Fruit fly (Drosophila melanogaster): Measurements from ENCODE around the gene CG9628.

Gene CG9628

DNA sequence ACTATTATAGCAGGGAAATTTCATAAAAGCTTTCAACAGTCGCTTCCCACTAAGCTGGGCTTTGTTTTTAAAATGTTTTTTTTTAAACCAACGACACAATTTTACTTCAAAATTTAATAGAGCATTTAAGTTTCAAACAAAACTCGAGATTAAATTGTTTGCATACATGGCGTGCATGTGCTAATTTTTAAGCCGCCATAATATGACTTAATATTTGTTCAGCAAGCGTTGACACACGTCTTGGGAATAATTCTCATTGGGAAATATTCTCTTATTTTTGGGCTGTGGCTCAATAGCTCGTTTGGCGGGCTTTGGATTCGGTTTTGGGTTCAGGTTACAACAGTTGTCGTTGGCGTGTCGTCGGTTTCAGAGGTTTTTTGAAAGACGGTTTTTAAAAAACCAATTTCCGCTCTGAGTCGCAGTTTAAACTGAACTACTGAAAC, at the start of gene CG9628:
TSS of gene CG9628 (plus strand) at position 340 of the 443 bp plus-strand sequence.
- no peak for TF ChIP-seq noc (tag; optimal IDR thresholded peaks at IDR 0.05)

DNA sequence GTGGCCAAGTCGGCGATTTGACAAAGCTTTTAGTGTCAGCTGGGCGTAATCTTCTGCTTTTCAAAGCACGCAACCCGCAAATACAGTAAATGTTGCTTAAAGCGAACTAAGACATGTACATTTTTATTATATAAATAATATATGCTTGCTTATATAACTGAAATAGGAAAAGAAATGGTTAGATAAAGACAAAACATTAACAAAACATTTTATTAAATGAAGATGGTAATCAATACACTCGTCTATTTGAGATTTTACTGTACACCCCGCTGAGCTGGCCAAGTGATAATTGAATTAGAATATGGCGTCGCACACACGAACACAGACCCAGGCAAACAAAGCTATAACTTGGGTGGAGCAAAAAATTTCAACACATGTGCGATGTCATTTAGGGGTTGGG, 47.9 kb upstream of the CG9628 start:
- no peak for TF ChIP-seq noc (tag; optimal IDR thresholded peaks at IDR 0.05)

DNA sequence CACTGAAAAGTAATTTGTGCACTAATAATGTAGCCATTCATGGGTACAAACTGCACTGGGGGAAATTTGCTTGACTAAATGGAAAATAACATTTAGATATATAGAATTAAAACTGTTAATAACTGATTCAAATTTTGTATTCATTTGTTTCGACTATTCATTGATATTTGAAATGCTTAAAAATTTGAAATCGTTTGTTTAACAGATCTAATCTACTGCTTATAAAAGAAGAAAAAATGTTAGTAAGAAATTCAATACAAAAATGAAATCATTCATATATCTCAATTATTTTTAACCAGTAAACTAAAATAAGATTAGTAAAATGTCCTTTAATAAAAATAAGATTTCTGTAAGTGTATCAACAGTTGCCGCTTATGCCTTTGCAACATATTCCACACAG, 46.6 kb upstream of the CG9628 start:
- no peak for TF ChIP-seq noc (tag; optimal IDR thresholded peaks at IDR 0.05)

DNA sequence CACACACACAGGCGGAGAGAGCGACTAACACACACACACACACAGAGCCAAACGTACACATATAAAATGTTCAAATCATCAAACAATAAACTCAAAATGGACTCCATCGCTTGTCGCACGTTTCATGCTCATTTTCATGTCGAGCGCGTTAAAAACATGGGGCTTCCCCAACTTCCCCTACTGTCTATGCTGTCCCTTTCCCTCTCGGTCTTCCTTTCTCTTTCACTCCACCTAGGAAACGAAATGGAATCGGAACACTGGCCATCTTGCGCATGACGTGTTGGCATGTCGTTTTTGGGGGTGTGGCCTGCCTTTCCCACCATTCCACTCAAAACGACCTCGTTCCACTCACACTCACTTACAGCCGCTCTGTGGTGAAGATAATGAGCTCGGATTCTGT, 43.7 kb upstream of the CG9628 start:
- no peak for TF ChIP-seq noc (tag; optimal IDR thresholded peaks at IDR 0.05)

DNA sequence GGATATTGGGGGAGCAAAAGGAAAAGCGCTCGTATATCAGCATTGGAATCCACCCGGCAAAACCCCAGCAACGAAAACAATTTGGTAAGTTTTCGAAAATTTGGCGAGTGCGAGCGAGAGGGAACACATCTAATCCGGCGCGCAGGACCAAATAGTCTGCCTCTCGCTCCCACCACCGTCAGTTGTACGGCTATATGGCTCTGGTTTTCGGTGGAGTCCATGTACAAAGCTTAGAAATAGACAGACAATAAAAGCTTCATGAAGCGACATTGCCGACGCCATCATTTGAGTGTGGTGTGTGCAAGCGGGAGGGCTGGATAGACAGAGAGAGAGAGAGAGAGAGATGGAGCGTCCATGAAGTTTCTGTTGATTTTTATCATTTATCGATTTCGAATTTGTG, 42.3 kb upstream of the CG9628 start:
- TF ChIP-seq noc (tag; optimal IDR thresholded peaks at IDR 0.05) = no peak

DNA sequence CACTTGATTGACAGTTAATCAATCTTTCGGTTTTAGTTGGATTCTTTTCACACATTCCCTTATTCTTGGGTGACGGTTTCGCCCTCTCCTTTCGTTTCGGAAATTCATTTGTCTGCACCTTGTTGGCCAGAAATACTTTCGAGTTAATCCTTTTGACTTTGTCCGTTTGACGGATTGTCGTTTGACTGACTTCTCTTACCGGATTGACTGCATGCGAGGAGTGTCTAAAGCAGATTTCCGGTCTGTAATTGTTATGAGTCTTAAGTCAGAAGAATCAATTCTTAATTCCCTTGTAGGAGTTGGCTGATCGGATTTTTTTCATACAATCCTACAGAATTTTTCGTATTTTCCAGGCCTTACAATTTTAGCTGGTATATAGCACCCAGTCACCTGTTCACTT, 39.9 kb upstream of the CG9628 start:
- TF ChIP-seq noc (tag; optimal IDR thresholded peaks at IDR 0.05) = no peak

DNA sequence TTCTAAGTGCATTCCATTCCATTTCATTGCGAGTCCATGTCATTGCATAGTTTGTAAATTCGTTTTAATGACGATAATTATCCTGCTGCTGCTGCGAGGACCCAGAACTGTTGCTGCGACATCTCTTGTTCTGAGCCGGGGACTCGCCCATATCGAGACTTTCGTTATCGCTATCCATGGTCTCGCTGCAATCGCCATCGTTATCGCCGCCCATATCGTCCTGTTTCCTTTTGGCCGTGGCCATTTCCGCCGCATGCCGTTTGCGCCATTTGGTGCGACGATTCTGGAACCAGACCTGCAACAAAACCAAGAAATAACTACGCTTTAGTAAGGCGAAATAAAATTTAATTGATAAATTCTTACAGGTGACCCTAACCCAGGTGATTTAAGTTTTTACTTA, 38.8 kb upstream of the CG9628 start:
- no peak for TF ChIP-seq noc (tag; optimal IDR thresholded peaks at IDR 0.05)

DNA sequence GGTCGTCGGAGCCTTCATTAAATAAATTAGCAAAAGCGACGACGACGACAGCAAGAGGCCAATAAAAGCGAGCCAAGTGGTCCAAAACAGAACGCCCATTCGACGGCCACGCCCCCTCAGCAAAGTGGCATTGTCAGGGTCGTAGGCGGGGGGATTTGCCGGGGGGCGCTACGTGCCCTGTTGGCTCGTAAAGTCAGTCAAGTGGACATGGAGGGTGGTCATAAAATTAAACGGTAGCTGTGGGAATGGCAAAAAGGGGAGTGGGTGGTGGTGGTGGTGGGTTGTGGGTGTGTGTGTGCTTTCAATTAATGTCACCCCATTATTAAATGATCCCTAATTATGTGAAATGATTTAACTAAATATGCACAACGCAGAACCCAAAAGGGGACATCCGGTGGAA, 31.6 kb upstream of the CG9628 start:
- TF ChIP-seq noc (tag; optimal IDR thresholded peaks at IDR 0.05) = no peak

DNA sequence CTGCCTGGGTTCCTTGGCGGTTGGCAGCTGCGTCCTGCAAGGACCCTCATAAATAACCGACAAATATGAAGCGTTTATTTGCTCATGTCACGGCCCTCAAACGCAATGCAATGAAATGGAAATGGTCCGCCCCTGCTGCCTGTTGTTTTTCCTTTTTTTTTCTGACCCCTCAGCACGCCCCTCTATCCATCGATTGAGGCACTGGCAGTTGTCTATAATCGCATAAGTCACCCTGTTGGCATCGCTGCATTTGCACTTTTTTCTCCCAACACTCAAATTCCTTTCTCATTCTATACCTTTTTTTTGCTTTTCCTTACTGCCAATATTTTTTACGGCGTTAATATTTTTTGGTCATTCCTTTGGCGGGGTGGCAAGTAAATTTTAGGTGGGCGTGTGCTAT, 30.4 kb upstream of the CG9628 start:
- TF ChIP-seq noc (tag; optimal IDR thresholded peaks at IDR 0.05) = no peak

DNA sequence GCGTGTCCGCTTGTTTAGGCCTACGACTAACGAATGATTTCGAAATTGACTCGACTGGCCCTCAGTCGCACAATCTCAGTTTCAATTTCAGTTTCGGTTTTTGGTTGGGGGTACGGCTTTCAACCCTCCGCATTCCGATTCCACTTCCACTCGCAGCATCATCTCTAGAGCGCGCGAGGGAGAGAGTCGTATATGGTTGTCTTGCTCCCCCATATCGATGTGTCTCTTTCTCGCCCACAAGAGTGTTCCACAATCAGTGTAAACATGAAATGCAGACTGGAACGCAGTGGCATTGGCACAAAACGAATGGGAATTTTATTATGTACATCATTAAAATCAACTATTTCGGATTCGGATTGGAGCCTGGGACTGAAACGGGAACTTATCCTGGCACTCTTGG, 23.1 kb upstream of the CG9628 start, which contains the start of gene HGTX:
TSS of gene HGTX (minus strand) at position 38 of the 400 bp plus-strand sequence.
- no peak for TF ChIP-seq noc (tag; optimal IDR thresholded peaks at IDR 0.05)

DNA sequence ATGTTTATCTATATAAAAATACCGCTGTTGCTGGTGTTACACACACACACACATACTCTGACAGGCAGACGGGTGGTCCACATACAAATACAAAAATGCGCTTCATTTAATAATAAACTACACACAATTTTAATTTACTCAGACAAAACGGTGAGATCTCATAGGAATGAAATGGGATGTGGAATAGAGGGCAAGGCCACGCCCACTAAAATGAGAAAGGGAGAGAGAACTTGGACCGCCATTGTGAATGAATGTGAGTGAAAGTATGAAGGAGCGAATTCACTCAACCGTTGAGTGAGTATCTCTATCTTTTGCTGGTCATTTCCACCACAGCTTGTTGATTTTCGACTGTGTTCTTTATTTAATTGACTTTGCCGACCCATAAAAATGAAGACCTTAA, 22.0 kb upstream of the CG9628 start:
- no peak for TF ChIP-seq noc (tag; optimal IDR thresholded peaks at IDR 0.05)

DNA sequence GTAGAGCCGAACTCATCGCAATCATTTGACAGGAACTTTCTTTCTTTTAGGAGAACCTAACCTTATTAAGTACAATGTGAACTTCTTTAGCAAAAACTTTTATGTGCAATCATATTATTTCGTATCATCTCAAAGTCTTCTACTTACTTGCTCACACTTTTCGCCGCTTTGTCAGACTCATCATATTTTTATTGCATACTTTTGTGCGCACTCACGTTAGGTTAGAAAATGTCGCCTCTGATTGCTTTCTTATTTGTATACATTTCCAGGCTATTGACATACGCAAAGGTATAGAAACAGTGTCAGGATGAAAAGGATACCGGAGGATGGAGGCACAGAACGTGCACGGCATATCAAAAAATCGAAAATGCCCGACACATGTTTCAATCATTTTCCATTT, 19.4 kb upstream of the CG9628 start:
- no peak for TF ChIP-seq noc (tag; optimal IDR thresholded peaks at IDR 0.05)

DNA sequence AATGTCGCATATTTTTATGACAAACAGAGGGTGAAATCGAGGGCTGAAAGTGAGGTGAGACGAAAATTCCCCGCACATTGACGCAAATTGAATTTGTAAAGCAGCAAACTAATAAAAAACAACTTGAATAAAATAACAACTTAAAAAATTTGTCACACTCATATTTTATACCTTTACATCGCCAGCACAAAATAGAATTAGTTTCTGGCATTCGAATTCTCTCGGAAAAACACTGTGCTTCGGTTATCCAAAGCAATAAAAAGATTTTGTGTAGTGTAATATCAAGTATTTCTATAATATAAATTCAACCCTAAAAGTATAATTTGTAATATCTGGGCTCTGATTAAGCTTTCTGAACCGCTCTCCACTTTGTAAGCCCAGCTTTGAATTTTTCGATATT, 17.3 kb upstream of the CG9628 start:
- no peak for TF ChIP-seq noc (tag; optimal IDR thresholded peaks at IDR 0.05)

DNA sequence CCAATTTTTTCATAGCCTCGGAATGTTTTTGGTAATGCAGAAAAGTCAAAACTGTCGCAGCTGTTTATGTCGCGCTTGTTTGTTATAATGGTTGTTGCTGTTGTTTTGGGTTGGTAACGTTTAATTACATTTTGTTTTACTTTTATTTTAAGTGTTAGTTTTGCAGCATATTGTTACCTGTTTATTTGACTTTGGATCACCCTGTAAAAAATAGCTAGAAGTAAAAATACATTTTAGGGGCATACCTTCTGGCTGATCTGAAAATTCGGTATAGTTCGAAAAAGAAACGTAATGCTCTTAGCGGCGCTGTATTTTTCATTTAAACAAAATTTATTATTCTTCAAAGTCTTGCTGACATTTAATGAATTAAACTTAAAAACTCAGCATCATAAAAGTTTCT, 15.0 kb upstream of the CG9628 start:
- no peak for TF ChIP-seq noc (tag; optimal IDR thresholded peaks at IDR 0.05)

DNA sequence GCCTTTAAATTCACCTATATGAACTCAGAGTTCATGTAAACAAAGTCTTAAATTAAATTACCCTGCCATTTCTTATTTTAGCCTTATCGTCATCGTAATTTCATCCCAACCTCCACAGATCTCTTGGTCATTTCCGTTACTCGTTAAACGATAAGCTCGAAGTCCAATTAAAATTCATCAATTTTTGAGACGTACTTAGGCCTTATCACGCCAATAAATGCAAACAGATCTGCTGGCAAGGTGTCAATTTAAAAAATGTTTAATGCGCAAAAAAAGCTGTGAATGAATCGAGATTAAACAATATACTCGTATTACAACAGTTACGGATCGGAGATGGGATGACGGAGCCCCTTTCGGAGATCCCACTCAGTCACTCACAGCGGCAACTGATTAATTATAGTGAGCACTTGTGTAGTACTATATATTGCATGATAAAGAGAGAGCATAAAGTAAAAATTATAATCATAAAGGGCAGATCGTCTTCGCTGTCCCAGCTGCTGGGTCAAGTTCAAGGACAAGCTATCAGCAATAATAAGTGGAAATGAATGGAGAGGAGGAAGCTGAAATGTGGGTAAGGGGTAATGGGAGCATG, 13.4 kb upstream of the CG9628 start:
- no peak for TF ChIP-seq noc (tag; optimal IDR thresholded peaks at IDR 0.05)

DNA sequence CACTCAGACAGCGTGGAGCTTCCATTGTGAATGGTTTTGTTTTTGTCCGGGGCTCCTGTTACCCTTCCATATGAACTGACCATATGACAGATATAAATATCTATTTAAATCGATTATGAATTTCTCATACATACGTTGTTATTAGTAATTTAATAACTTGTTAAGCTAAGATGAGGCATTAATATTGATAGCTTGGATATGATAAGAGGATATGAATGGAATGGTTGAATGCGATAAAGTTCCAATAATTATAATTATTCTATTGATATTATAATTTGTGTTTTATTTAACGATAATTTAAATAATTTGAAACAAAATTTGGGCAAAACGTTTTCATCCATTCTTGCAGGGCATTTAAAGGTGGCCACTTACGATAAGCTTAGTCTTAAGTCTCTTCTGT, 12.1 kb upstream of the CG9628 start:
- TF ChIP-seq noc (tag; optimal IDR thresholded peaks at IDR 0.05) = no peak

DNA sequence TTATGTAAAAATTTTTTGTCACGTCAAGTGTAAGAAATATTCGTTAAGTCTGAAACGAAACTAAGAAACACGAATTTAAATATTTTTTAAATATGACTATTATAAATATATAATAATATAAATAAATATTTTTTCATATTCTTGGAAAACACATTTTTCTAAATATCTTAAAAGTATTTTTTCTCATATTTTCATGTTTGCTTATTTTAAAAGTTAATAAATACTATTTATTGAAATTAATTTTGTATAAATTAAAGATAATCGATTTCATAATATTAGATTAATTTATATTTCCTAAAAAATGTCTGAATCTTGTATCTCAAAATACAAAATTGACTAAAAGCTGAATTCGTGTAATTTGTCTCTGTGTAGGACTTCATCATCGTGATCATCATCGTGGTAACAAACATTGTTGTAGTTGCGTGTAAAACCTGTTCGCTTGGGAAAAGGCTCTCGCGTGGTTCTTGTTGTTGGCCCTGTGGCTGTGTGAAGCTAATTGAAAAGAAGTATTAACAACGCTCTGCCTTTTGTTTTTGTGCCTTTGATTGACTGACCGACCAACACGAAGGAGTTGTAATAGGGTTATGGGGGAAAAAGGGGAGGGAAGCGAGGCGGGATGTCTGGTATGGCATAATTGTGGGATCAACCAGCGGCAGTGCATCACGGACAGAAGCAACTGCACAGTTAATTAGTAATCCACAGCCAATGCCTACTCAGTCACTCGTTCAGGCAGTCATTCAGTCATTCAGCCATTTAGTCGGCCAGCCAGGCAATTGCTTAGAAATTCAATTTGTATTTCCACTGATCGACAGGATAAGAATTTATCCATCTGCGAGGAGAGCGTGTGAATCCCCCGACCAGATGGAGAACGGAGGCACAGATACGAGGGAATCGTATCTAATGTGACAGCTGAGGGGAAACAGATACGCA, 10.9 kb upstream of the CG9628 start:
- TF ChIP-seq noc (tag; optimal IDR thresholded peaks at IDR 0.05) = no peak
